Worm (Caenorhabditis elegans) whole organism, L4/young adult: ENCODE data around the gene F53F4.18.

Experiments
- W03F9.2 ChIP-seq: fragments of 150-350 bp; optimal IDR thresholded peaks from 2 replicates; lab custom pipeline; 2014; ENCODE audit warnings: missing biosample characterization, missing genetic modification characterization
- dao-5 ChIP-seq: sonication (generic microtip); optimal IDR thresholded peaks from 2 replicates; lab custom pipeline; 2016; ENCODE audit warnings: missing genotype, missing genetic modification characterization, moderate library complexity, missing compliant biosample characterization
- him-1 ChIP-seq: sonication (generic microtip); optimal IDR thresholded peaks from 2 replicates; lab custom pipeline; 2016; ENCODE audit warnings: missing genotype, missing genetic modification reagents, missing genetic modification characterization, missing compliant biosample characterization

DNA sequence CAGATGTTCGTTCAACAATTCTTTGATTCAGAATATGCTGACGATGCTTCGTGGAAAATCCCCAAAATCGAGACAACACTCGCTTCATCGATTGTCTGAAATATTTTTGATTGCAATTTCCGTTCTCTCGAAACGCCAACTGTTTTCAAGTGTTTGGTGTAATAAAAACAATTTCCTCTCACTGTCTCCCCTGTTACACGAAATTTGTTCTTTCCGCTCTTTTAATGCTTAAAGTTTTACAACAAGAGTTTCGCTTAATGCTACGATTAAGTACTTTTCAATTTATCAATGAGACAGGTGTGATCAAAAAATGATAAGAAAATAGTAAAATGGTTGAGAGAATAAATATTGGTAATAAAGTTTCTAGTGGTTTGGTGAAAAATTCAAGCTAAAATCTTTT, 33.6 kb upstream of the F53F4.18 start, which contains the start of gene C56A3.6:
- TF ChIP-seq him-1 (tag; lab: Kevin White, UChicago) (no peak), W03F9.2 (tag; lab: Kevin White, UChicago) (no peak), dao-5 (tag; lab: Kevin White, UChicago) (no peak)
